Fruit fly (Drosophila melanogaster): ENCODE measurements around the gene Socs16D.

Gene Socs16D

DNA sequence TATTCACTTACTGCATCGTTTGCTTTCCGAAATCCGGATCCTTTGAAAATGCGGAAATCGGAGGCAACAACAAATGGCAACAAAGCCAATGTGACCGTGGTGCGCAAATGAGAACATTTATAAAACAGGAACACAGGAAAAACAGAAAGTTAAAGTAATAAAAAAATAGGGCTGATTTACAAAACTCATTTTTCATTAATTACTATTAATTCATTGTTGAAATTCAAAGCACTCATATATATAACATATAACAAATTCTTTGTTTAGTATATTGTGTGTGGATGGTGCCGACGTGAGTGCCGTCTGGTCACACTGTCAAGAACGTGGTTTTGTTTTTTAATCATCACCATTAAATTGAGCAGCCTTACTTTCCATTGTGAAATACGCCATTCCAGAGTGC is 33.3 kb upstream of the Socs16D start, which contains the start of the genes Arp8 and CG6769 (continued):
- peak; percentile 27 for TF ChIP-seq CG17829 (tag; optimal IDR thresholded peaks at IDR 0.05)
- TF ChIP-seq PHDP (tag; optimal IDR thresholded peaks at IDR 0.05): peak; percentile 2
- 0 out of 2 replicates have a peak, but pooled peaks have one; percentile 18 for TF ChIP-seq unc-4 (GFP tag; IDR thresholded peaks at IDR 0.05; ENCODE audit: partially characterized antibody)
- peak; percentile 6 for TF ChIP-seq CG13424 (tag; optimal IDR thresholded peaks at IDR 0.05)
- TF ChIP-seq wor (GFP tag; IDR thresholded peaks at IDR 0.05): no peak
- peak; percentile 55 for TF ChIP-seq CG12391 (tag; optimal IDR thresholded peaks at IDR 0.05)
- peak; percentile 6 for TF ChIP-seq Xbp1 (GFP tag; optimal IDR thresholded peaks at IDR 0.05)
- TF ChIP-seq cato (GFP tag; optimal IDR thresholded peaks at IDR 0.05; ENCODE audit: borderline replicate concordance): peak; percentile 16
- no peak for TF ChIP-seq Hand (GFP tag; optimal IDR thresholded peaks at IDR 0.05)
- TF ChIP-seq crp (GFP tag; optimal IDR thresholded peaks at IDR 0.05): no peak
- TF ChIP-seq lmd (GFP tag; IDR thresholded peaks at IDR 0.05): no peak
- TF ChIP-seq CG30020 (tag; optimal IDR thresholded peaks at IDR 0.05): peak; percentile 34
- TF ChIP-seq CG9797 (GFP tag; optimal IDR thresholded peaks at IDR 0.05): peak; percentile 80
- peak; percentile 63 for TF ChIP-seq YL-1 (GFP tag; optimal IDR thresholded peaks at IDR 0.05)
- peak; percentile 30 for TF ChIP-seq HmgZ (tag; optimal IDR thresholded peaks at IDR 0.05)
- peak in 1 of 2 experiments; percentile 26 for TF ChIP-seq Pdp1 (GFP tag; optimal IDR thresholded peaks at IDR 0.05)
- peak; percentile 57 for TF ChIP-seq grau (tag; optimal IDR thresholded peaks at IDR 0.05)
- peak; percentile 46 for TF ChIP-seq CG17186 (GFP tag; optimal IDR thresholded peaks at IDR 0.05)
- TF ChIP-seq so (GFP tag; IDR thresholded peaks at IDR 0.05): no peak
- no peak for TF ChIP-seq slp2 (GFP tag; optimal IDR thresholded peaks at IDR 0.05)
- TF ChIP-seq tap (tag; optimal IDR thresholded peaks at IDR 0.05): no peak
- TF ChIP-seq sug (tag; optimal IDR thresholded peaks at IDR 0.05): no peak
- TF ChIP-seq gfzf (GFP tag; optimal IDR thresholded peaks at IDR 0.05): peak; percentile 68
- peak; percentile 82 for TF ChIP-seq Med (GFP tag)
- peak; percentile 54 for TF ChIP-seq phol (tag; optimal IDR thresholded peaks at IDR 0.05)
- peak; percentile 45 for TF ChIP-seq Fer1 (GFP tag; optimal IDR thresholded peaks at IDR 0.05)
- peak; percentile 27; the same call in 1 of the 2 replicates for TF ChIP-seq CG4360 (GFP tag; IDR thresholded peaks at IDR 0.05)
- no peak for TF ChIP-seq Nf-YB (GFP tag; optimal IDR thresholded peaks at IDR 0.05)
- 0 out of 2 replicates have a peak, but pooled peaks have one; percentile 14 for TF ChIP-seq Xrp1 (GFP tag; IDR thresholded peaks at IDR 0.05)
- peak; percentile 34; the same call in 1 of the 2 replicates for TF ChIP-seq E2f2 (GFP tag; IDR thresholded peaks at IDR 0.05)
- peak; percentile 40 for TF ChIP-seq CG10979 (tag; optimal IDR thresholded peaks at IDR 0.05)
- peak; percentile 32 for TF ChIP-seq CG12659 (GFP tag; optimal IDR thresholded peaks at IDR 0.05)
- peak; percentile 22 for TF ChIP-seq CG33557 (GFP tag; optimal IDR thresholded peaks at IDR 0.05)
- peak; percentile 74 for TF ChIP-seq MBD-R2 (GFP tag; IDR thresholded peaks at IDR 0.05)
- no peak for TF ChIP-seq sqz (GFP tag; optimal IDR thresholded peaks at IDR 0.05)
- TF ChIP-seq CG14710 (tag; optimal IDR thresholded peaks at IDR 0.05): peak; percentile 61
- peak; percentile 22 for TF ChIP-seq CG10147 (GFP tag; optimal IDR thresholded peaks at IDR 0.05)
- peak; percentile 36 for TF ChIP-seq Sin3A (optimal IDR thresholded peaks at IDR 0.05)
- peak; percentile 52 for TF ChIP-seq CG10267 (tag; optimal IDR thresholded peaks at IDR 0.05)
- no peak for TF ChIP-seq chn (GFP tag; optimal IDR thresholded peaks at IDR 0.05)
- no peak for TF ChIP-seq hbn (GFP tag; IDR thresholded peaks at IDR 0.05; ENCODE audit: partially characterized antibody)
- TF ChIP-seq NfI (GFP tag; optimal IDR thresholded peaks at IDR 0.05): no peak
- peak; percentile 19 for TF ChIP-seq CG2712 (tag; optimal IDR thresholded peaks at IDR 0.05)
- peak; percentile 47 for TF ChIP-seq dm (GFP tag; optimal IDR thresholded peaks at IDR 0.05)
- peak; percentile 20 for TF ChIP-seq Hsf (GFP tag; optimal IDR thresholded peaks at IDR 0.05)
- TF ChIP-seq Max (GFP tag; optimal IDR thresholded peaks at IDR 0.05): peak; percentile 72
- no peak for TF ChIP-seq Vsx1 (GFP tag; optimal IDR thresholded peaks at IDR 0.05)
- TF ChIP-seq CG2120 (GFP tag; optimal IDR thresholded peaks at IDR 0.05): peak; percentile 41
- TF ChIP-seq lola (GFP tag; optimal IDR thresholded peaks at IDR 0.05): peak in 1 of 3 experiments; percentile 33
